Worm (Caenorhabditis elegans) whole organism, L3 larva: ENCODE results near the gene Y75B8A.8.

Source experiments
- R02D3.7 ChIP-seq: fragments of 150-350 bp; optimal IDR thresholded peaks from 2 replicates; lab custom pipeline; 2014; ENCODE audit warnings: missing biosample characterization, missing genetic modification characterization
- ZK546.5 ChIP-seq: sonication (generic microtip); optimal IDR thresholded peaks from 2 replicates; lab custom pipeline; 2017; ENCODE audit warnings: missing biosample characterization, missing genetic modification characterization
- aly-2 ChIP-seq: fragments of 150-350 bp; optimal IDR thresholded peaks from 2 replicates; lab custom pipeline; 2014; ENCODE audit warnings: missing biosample characterization, missing genetic modification characterization
- ama-1 ChIP-seq: fragments of 150-350 bp; optimal IDR thresholded peaks from 2 replicates; lab custom pipeline; 2018
- ceh-28 ChIP-seq: fragments of 150-350 bp; optimal IDR thresholded peaks from 2 replicates; lab custom pipeline; 2014; ENCODE audit warnings: missing biosample characterization, missing genetic modification reagents, missing genetic modification characterization
- ceh-82 ChIP-seq: fragments of 150-350 bp; optimal IDR thresholded peaks from 2 replicates; lab custom pipeline; 2014; ENCODE audit warnings: missing biosample characterization, missing genetic modification characterization
- daf-12 ChIP-seq: fragments of 150-350 bp; optimal IDR thresholded peaks from 2 replicates; lab custom pipeline; 2014; ENCODE audit warnings: missing biosample characterization, missing genetic modification reagents, missing genetic modification characterization
- elt-1 ChIP-seq: fragments of 150-350 bp; optimal IDR thresholded peaks from 2 replicates; lab custom pipeline; 2014; ENCODE audit warnings: missing biosample characterization, missing genetic modification characterization
- elt-2 ChIP-seq: sonication (generic microtip); optimal IDR thresholded peaks from 2 replicates; lab custom pipeline; 2016; ENCODE audit warnings: missing genetic modification reagents, mild to moderate bottlenecking, missing genetic modification characterization, missing compliant biosample characterization
- elt-3 ChIP-seq, 3 experiments: fragments of 150-350 bp in 1 of 3; sonication (generic microtip) in 2 of 3; optimal IDR thresholded peaks; 2 replicates in 2 of 3; 4 replicates in 1 of 3; lab custom pipeline; 2014 to 2017; ENCODE audit warnings: missing biosample characterization in 3 of 3, missing genetic modification characterization in 3 of 3
- eor-1 ChIP-seq, 2 experiments: fragments of 150-350 bp; optimal IDR thresholded peaks; 2 replicates each; lab custom pipeline; 2014 to 2018; ENCODE audit warnings: missing biosample characterization in 2 of 2, missing genetic modification characterization in 2 of 2
- fkh-2 ChIP-seq: fragments of 150-350 bp; optimal IDR thresholded peaks from 2 replicates; lab custom pipeline; 2014; ENCODE audit warnings: missing biosample characterization, missing genetic modification reagents, missing genetic modification characterization
- fos-1 ChIP-seq: fragments of 150-350 bp; optimal IDR thresholded peaks from 2 replicates; lab custom pipeline; 2014; ENCODE audit warnings: missing biosample characterization, missing genetic modification characterization
- hmg-11 ChIP-seq: sonication (generic microtip); optimal IDR thresholded peaks from 2 replicates; lab custom pipeline; 2016; ENCODE audit warnings: missing genetic modification characterization, missing compliant biosample characterization
- jun-1 ChIP-seq: fragments of 150-350 bp; optimal IDR thresholded peaks from 2 replicates; lab custom pipeline; 2014; ENCODE audit warnings: missing biosample characterization, missing genetic modification reagents, missing genetic modification characterization
- lin-39 ChIP-seq: fragments of 150-350 bp; optimal IDR thresholded peaks from 2 replicates; lab custom pipeline; 2018; ENCODE audit warnings: missing biosample characterization, missing genetic modification reagents, missing genetic modification characterization
- mdl-1 ChIP-seq: fragments of 150-350 bp; optimal IDR thresholded peaks from 2 replicates; lab custom pipeline; 2014; ENCODE audit warnings: missing biosample characterization, missing genetic modification characterization
- mml-1 ChIP-seq: fragments of 150-350 bp; sonication (generic microtip); optimal IDR thresholded peaks from 3 replicates; lab custom pipeline; 2014; ENCODE audit warnings: missing biosample characterization, missing genetic modification characterization
- nfya-1 ChIP-seq: sonication (generic microtip); optimal IDR thresholded peaks from 2 replicates; lab custom pipeline; 2017; ENCODE audit warnings: missing genetic modification characterization, mild to moderate bottlenecking, missing compliant biosample characterization, antibody characterized with exemption, moderate library complexity; ENCODE audit not compliant: insufficient read depth
- nhr-12 ChIP-seq: fragments of 150-350 bp; optimal IDR thresholded peaks from 2 replicates; lab custom pipeline; 2014; ENCODE audit warnings: missing biosample characterization, missing genetic modification characterization
- nhr-237 ChIP-seq: fragments of 150-350 bp; optimal IDR thresholded peaks from 2 replicates; lab custom pipeline; 2014; ENCODE audit warnings: missing biosample characterization, missing genetic modification characterization
- nhr-28 ChIP-seq: fragments of 150-350 bp; optimal IDR thresholded peaks from 2 replicates; lab custom pipeline; 2014; ENCODE audit warnings: missing biosample characterization, missing genetic modification characterization
- nhr-43 ChIP-seq: sonication (generic microtip); optimal IDR thresholded peaks from 2 replicates; lab custom pipeline; 2016; ENCODE audit warnings: mild to moderate bottlenecking, missing genetic modification characterization, missing compliant biosample characterization; ENCODE audit not compliant: poor library complexity, severe bottlenecking
- nhr-76 ChIP-seq: fragments of 150-350 bp; sonication (generic microtip); optimal IDR thresholded peaks from 5 replicates; lab custom pipeline; 2014; ENCODE audit warnings: missing biosample characterization, missing genetic modification characterization
- pha-4 ChIP-seq: fragments of 150-350 bp; optimal IDR thresholded peaks from 2 replicates; lab custom pipeline; 2014; ENCODE audit warnings: missing biosample characterization, missing genetic modification reagents, missing genetic modification characterization
- sea-2 ChIP-seq: fragments of 150-350 bp; sonication (generic microtip); optimal IDR thresholded peaks from 4 replicates; lab custom pipeline; 2014; ENCODE audit warnings: missing biosample characterization, missing genetic modification reagents, missing genetic modification characterization
- snpc-4 ChIP-seq: fragments of 150-350 bp; optimal IDR thresholded peaks from 2 replicates; lab custom pipeline; 2014; ENCODE audit warnings: missing biosample characterization, missing genetic modification characterization
- tbx-2 ChIP-seq: sonication (generic microtip); optimal IDR thresholded peaks from 2 replicates; lab custom pipeline; 2016; ENCODE audit warnings: mild to moderate bottlenecking, missing genetic modification characterization, missing compliant biosample characterization
- unc-62 ChIP-seq: fragments of 150-350 bp; sonication (generic microtip); optimal IDR thresholded peaks from 4 replicates; lab custom pipeline; 2014; ENCODE audit warnings: missing biosample characterization, missing genetic modification reagents, missing genetic modification characterization
- ztf-11 ChIP-seq: fragments of 150-350 bp; optimal IDR thresholded peaks from 2 replicates; lab custom pipeline; 2014; ENCODE audit warnings: missing biosample characterization, missing genetic modification characterization
- ztf-4 ChIP-seq: fragments of 150-350 bp; optimal IDR thresholded peaks from 2 replicates; lab custom pipeline; 2014; ENCODE audit warnings: missing biosample characterization, missing genetic modification characterization

Gene Y75B8A.8

ce11 chrIII:12156582-12156981 is 4.0 kb upstream of the Y75B8A.8 start:
- TF ChIP-seq fkh-2 (no peak), nfya-1 (tag; lab: Kevin White, UChicago) (peak; percentile 77), sea-2 (GFP tag; lab: Kevin White, UChicago) (no peak), lin-39 (tag; lab: Kevin White, UChicago) (no peak), ceh-28 (no peak), daf-12 (tag; lab: Kevin White, UChicago) (no peak), elt-2 (tag; lab: Kevin White, UChicago) (no peak), ceh-82 (tag; lab: Kevin White, UChicago) (no peak)

ce11 chrIII:12157576-12157975 is 3.0 kb upstream of the Y75B8A.8 start:
- TF ChIP-seq nhr-237 (tag; lab: Kevin White, UChicago) (no peak), ceh-82 (tag; lab: Kevin White, UChicago) (no peak), nhr-76 (tag; lab: Kevin White, UChicago) (no peak), nfya-1 (tag; lab: Kevin White, UChicago) (peak; percentile 78)

- no peak for TF ChIP-seq aly-2 (tag; lab: Kevin White, UChicago)
- TF ChIP-seq elt-1 (tag; lab: Kevin White, UChicago), result no peak
- no peak for TF ChIP-seq ama-1 (lab: Kevin White, UChicago)
- TF ChIP-seq hmg-11, result no peak
- no peak for TF ChIP-seq jun-1 (tag; lab: Kevin White, UChicago)
- no peak for TF ChIP-seq nhr-12 (tag; lab: Kevin White, UChicago)
- TF ChIP-seq nhr-43 (tag; lab: Kevin White, UChicago), result no peak
- no peak for TF ChIP-seq eor-1 (tag; optimal IDR thresholded peaks at IDR 0.05; lab: Kevin White, UChicago)
- TF ChIP-seq nfya-1 (tag; lab: Kevin White, UChicago), result no peak
- TF ChIP-seq ceh-28, result no peak
- TF ChIP-seq mdl-1, result no peak
- no peak for TF ChIP-seq elt-3 (tag; optimal IDR thresholded peaks at IDR 0.05; lab: Kevin White, UChicago)
- TF ChIP-seq tbx-2 (tag; lab: Kevin White, UChicago), result no peak
- no peak for TF ChIP-seq ZK546.5 (tag; lab: Kevin White, UChicago)
- TF ChIP-seq nhr-28 (tag; lab: Kevin White, UChicago), result no peak
- TF ChIP-seq pha-4, result no peak
- TF ChIP-seq snpc-4 (tag; lab: Kevin White, UChicago), result no peak
- TF ChIP-seq, all 47 proteins: peak for 0
These were observed 1.4 kb upstream of the Y75B8A.8 start for ce11 chrIII:12159208-12159607.

ce11 chrIII:12160929-12161328 is 371 bp downstream of the Y75B8A.8 start:
- TF ChIP-seq unc-62, result no peak
- no peak for TF ChIP-seq ztf-11 (tag; lab: Kevin White, UChicago)
- TF ChIP-seq nfya-1 (tag; lab: Kevin White, UChicago), result peak; percentile 87
- no peak for TF ChIP-seq fos-1 (tag; lab: Kevin White, UChicago)
- no peak for TF ChIP-seq ama-1 (lab: Kevin White, UChicago)
- no peak for TF ChIP-seq mdl-1

- no peak for TF ChIP-seq hmg-11
- TF ChIP-seq nfya-1 (tag; lab: Kevin White, UChicago), result peak; percentile 86
These were observed 3.9 kb downstream of the Y75B8A.8 start for ce11 chrIII:12164414-12164813.

- no peak for TF ChIP-seq mml-1 (tag; lab: Kevin White, UChicago)
- TF ChIP-seq nfya-1 (tag; lab: Kevin White, UChicago), result no peak
- TF ChIP-seq lin-39 (tag; lab: Kevin White, UChicago), result no peak
- no peak for TF ChIP-seq nhr-43 (tag; lab: Kevin White, UChicago)
- TF ChIP-seq R02D3.7 (tag; lab: Kevin White, UChicago), result no peak
- no peak for TF ChIP-seq ztf-4
- no peak for TF ChIP-seq elt-2 (tag; lab: Kevin White, UChicago)
These were observed 4.7 kb downstream of the Y75B8A.8 start for ce11 chrIII:12165305-12165704.
